Worm (Caenorhabditis elegans) whole organism, L1 larva: ENCODE data around the gene immp-1.
A peak's percentile ranks its signal among the peaks of the same experiment; 100 is the strongest.

Experiments used
- lsy-2 ChIP-seq, 2 experiments: fragments of 150-350 bp; optimal IDR thresholded peaks; 2 replicates each; lab custom pipeline; 2014; ENCODE audit warnings: missing biosample characterization in 2 of 2, missing genetic modification characterization in 2 of 2
- nhr-85 ChIP-seq: sonication (generic microtip); peaks from one replicate; lab custom pipeline; 2016; ENCODE audit warnings: missing genetic modification characterization, inconsistent platforms, missing compliant biosample characterization
- ztf-11 ChIP-seq, 2 experiments: sonication (generic microtip); optimal IDR thresholded peaks; 2 replicates each; lab custom pipeline; 2016 to 2017; ENCODE audit warnings: missing genetic modification characterization in 2 of 2, missing biosample characterization in 1 of 2, missing compliant biosample characterization in 1 of 2

immp-1 gene

ce11 chrIII:11826118-11826517 lies 51.4 kb downstream of the immp-1 start, which contains the start of gene rsp-8:
Gene rsp-8, plus strand, starts transcription at chrIII:11826418.
- TF ChIP-seq nhr-85 (tag; lab: Kevin White, UChicago) = peak; percentile 2
- TF ChIP-seq ztf-11 (tag; optimal IDR thresholded peaks at IDR 0.05; lab: Kevin White, UChicago) = no peak
- TF ChIP-seq lsy-2 (tag; optimal IDR thresholded peaks at IDR 0.05; lab: Kevin White, UChicago) = no peak
